Worm (Caenorhabditis elegans): ENCODE results near the gene sly-1.
A peak's percentile ranks its signal among the peaks of the same experiment; 100 is the strongest.

- TF ChIP-seq him-1 (tag; optimal IDR thresholded peaks at IDR 0.05) (no peak), dao-5 (tag; optimal IDR thresholded peaks at IDR 0.05) (no peak), W03F9.2 (tag; optimal IDR thresholded peaks at IDR 0.05) (peak; percentile 2)
These were observed 37.2 kb upstream of the sly-1 start, which contains the start of gene D2045.5 for ce11 chrIII:10469574-10470055.
